Fruit fly (Drosophila melanogaster) ovary, adult (tissue): ENCODE measurements around the gene mRpS18A.

ENCODE experiments used
- CG17801 ChIP-seq: fragments of 200-800 bp; optimal IDR thresholded peaks from 2 replicates; lab custom pipeline; 2019; ENCODE audit warnings: missing biosample characterization, mild to moderate bottlenecking, missing genetic modification characterization, moderate library complexity; ENCODE audit not compliant: partially characterized antibody

mRpS18A gene

dm6 chr3R:8517752-8518185 is 44.6 kb downstream of the mRpS18A start, which contains the start of gene CG11737:
TSS of gene CG11737 (plus strand) at chr3R:8517868.
- no peak for TF ChIP-seq CG17801 (GFP tag; lab: Kevin White, UChicago)

- no peak for TF ChIP-seq CG17801 (GFP tag; lab: Kevin White, UChicago)
These were observed 49.5 kb downstream of the mRpS18A start, which contains the start of gene Or85c for dm6 chr3R:8512922-8513321. TSS of gene Or85c (minus strand) at chr3R:8513022.
